Worm (Caenorhabditis elegans) whole organism, mixed stage, embryonic: ENCODE measurements around the gene chk-1.
A peak's percentile ranks its signal among the peaks of the same experiment; 100 is the strongest.

Experiments
- ces-1 ChIP-seq: fragments of 150-350 bp; optimal IDR thresholded peaks from 2 replicates; lab custom pipeline; 2014; ENCODE audit warnings: missing biosample characterization, missing genetic modification reagents, missing genetic modification characterization
- ham-2 ChIP-seq: fragments of 200-800 bp; sonication (Bioruptor generic); optimal IDR thresholded peaks from 2 replicates; lab custom pipeline; 2018; ENCODE audit warnings: mild to moderate bottlenecking, missing genetic modification characterization, missing compliant biosample characterization
- lin-13 ChIP-seq: fragments of 150-350 bp; optimal IDR thresholded peaks from 2 replicates; lab custom pipeline; 2014; ENCODE audit warnings: missing biosample characterization, missing genetic modification characterization
- nhr-28 ChIP-seq: fragments of 150-350 bp; optimal IDR thresholded peaks from 2 replicates; lab custom pipeline; 2014; ENCODE audit warnings: missing biosample characterization, missing genetic modification characterization
- snpc-4 ChIP-seq: fragments of 150-350 bp; optimal IDR thresholded peaks from 2 replicates; lab custom pipeline; 2014; ENCODE audit warnings: missing biosample characterization, missing genetic modification characterization
- unc-39 ChIP-seq: fragments of 150-350 bp; optimal IDR thresholded peaks from 2 replicates; lab custom pipeline; 2014; ENCODE audit warnings: missing biosample characterization, missing genetic modification characterization

- TF ChIP-seq snpc-4 (tag; lab: Kevin White, UChicago) = no peak
- TF ChIP-seq unc-39 (tag; lab: Kevin White, UChicago) = no peak
- peak; percentile 72 for TF ChIP-seq ces-1
- TF ChIP-seq lin-13 (tag; lab: Kevin White, UChicago) = no peak
- no peak for TF ChIP-seq nhr-28
- TF ChIP-seq ham-2 = no peak
These were observed 2.4 kb downstream of the chk-1 start, which contains the start of gene gid-7 for ce11 chrV:3756887-3757286.
